Worm (Caenorhabditis elegans): ENCODE measurements around the gene F26C11.4.

Gene F26C11.4

ce11 chrII:9892409-9892808 lies 23.7 kb downstream of the F26C11.4 start, which contains the start of gene C08H9.16:
TSS of gene C08H9.16 (plus strand) at chrII:9892778.
- no peak for TF ChIP-seq nhr-77 (tag; optimal IDR thresholded peaks at IDR 0.05)
- no peak for TF ChIP-seq unc-62 (GFP tag; optimal IDR thresholded peaks at IDR 0.05)
- no peak for TF ChIP-seq nhr-11 (tag; optimal IDR thresholded peaks at IDR 0.05)
- TF ChIP-seq sma-3 (GFP tag; optimal IDR thresholded peaks at IDR 0.05), result peak; percentile 53
- TF ChIP-seq ama-1 (optimal IDR thresholded peaks at IDR 0.05), result no peak
- no peak for TF ChIP-seq ztf-1 (GFP tag; conservative IDR thresholded peaks at IDR 0.05)
- TF ChIP-seq nhr-6 (tag; optimal IDR thresholded peaks at IDR 0.05), result no peak
- TF ChIP-seq ceh-16 (tag; optimal IDR thresholded peaks at IDR 0.05), result no peak
- TF ChIP-seq elt-3 (tag; optimal IDR thresholded peaks at IDR 0.05), result no peak
- no peak for TF ChIP-seq nhr-10 (tag; optimal IDR thresholded peaks at IDR 0.05)
- TF ChIP-seq crh-2 (tag; optimal IDR thresholded peaks at IDR 0.05), result peak; percentile 48
- no peak for TF ChIP-seq nhr-25 (tag; optimal IDR thresholded peaks at IDR 0.05)
- no peak for TF ChIP-seq zag-1 (tag; optimal IDR thresholded peaks at IDR 0.05)
- no peak for TF ChIP-seq unc-39 (tag; optimal IDR thresholded peaks at IDR 0.05)
- no peak for TF ChIP-seq lin-11 (tag; optimal IDR thresholded peaks at IDR 0.05)
- TF ChIP-seq mab-5 (tag; optimal IDR thresholded peaks at IDR 0.05), result no peak
- TF ChIP-seq nhr-12 (tag; optimal IDR thresholded peaks at IDR 0.05), result no peak
- TF ChIP-seq sem-4 (tag; optimal IDR thresholded peaks at IDR 0.05), result peak; percentile 53
- peak; percentile 34 for TF ChIP-seq sma-9 (GFP tag; optimal IDR thresholded peaks at IDR 0.05)
- no peak for TF ChIP-seq sma-9 (tag; optimal IDR thresholded peaks at IDR 0.05)
- TF ChIP-seq aly-2 (tag; optimal IDR thresholded peaks at IDR 0.05), result no peak
- TF ChIP-seq nhr-129 (tag; optimal IDR thresholded peaks at IDR 0.05), result peak; percentile 48
- peak; percentile 6 for TF ChIP-seq fos-1 (tag; optimal IDR thresholded peaks at IDR 0.05)
- no peak for TF ChIP-seq snpc-4 (tag; optimal IDR thresholded peaks at IDR 0.05)
- peak; percentile 74 for TF ChIP-seq unc-55 (GFP tag; optimal IDR thresholded peaks at IDR 0.05)
- TF ChIP-seq ZK546.5 (tag; optimal IDR thresholded peaks at IDR 0.05), result no peak
- TF ChIP-seq F13H6.1 (tag; optimal IDR thresholded peaks at IDR 0.05), result peak; percentile 0
- no peak for TF ChIP-seq egl-27 (tag; optimal IDR thresholded peaks at IDR 0.05)
- TF ChIP-seq lin-13 (GFP tag; optimal IDR thresholded peaks at IDR 0.05), result peak; percentile 15
- no peak for TF ChIP-seq lin-39 (tag; optimal IDR thresholded peaks at IDR 0.05)
- no peak for TF ChIP-seq R02D3.7 (tag; optimal IDR thresholded peaks at IDR 0.05)
- no peak for TF ChIP-seq nhr-23 (tag; optimal IDR thresholded peaks at IDR 0.05)
- TF ChIP-seq mdl-1 (tag; optimal IDR thresholded peaks at IDR 0.05), result no peak
- peak; percentile 53 for TF ChIP-seq gmeb-1 (tag; optimal IDR thresholded peaks at IDR 0.05)
- no peak for TF ChIP-seq ceh-82 (tag; optimal IDR thresholded peaks at IDR 0.05)
- no peak for TF ChIP-seq ztf-11 (tag; optimal IDR thresholded peaks at IDR 0.05)
- no peak for TF ChIP-seq ztf-4 (tag; optimal IDR thresholded peaks at IDR 0.05)
- TF ChIP-seq nhr-21 (tag; optimal IDR thresholded peaks at IDR 0.05), result no peak
- no peak for TF ChIP-seq alr-1 (tag; optimal IDR thresholded peaks at IDR 0.05)
- no peak for TF ChIP-seq elt-1 (tag; optimal IDR thresholded peaks at IDR 0.05)
- no peak for TF ChIP-seq Y55F3AM.14 (GFP tag; optimal IDR thresholded peaks at IDR 0.05)
- no peak for TF ChIP-seq peb-1 (tag; optimal IDR thresholded peaks at IDR 0.05)
- no peak for TF ChIP-seq nhr-237 (tag; optimal IDR thresholded peaks at IDR 0.05)
- peak; percentile 58 for TF ChIP-seq C34F6.9 (tag; optimal IDR thresholded peaks at IDR 0.05)
- TF ChIP-seq dmd-4 (tag; optimal IDR thresholded peaks at IDR 0.05), result no peak
- TF ChIP-seq mbf-1 (tag; optimal IDR thresholded peaks at IDR 0.05), result no peak
- TF ChIP-seq skn-1 (tag; optimal IDR thresholded peaks at IDR 0.05), result no peak
- peak; percentile 90 to 98 for TF ChIP-seq lsy-2 (tag; optimal IDR thresholded peaks at IDR 0.05)
- peak; percentile 32 for TF ChIP-seq blmp-1 (tag; optimal IDR thresholded peaks at IDR 0.05; ENCODE audit: insufficient read depth)

Data from whole organism, L2 larva.